Worm (Caenorhabditis elegans): Measurements from ENCODE around the gene gst-27.

The gst-27 gene

ce11 chrII:15183139-15183538, 17.6 kb upstream of the gst-27 start, which contains the start of gene gst-34:
Gene gst-34 (minus strand): TSS chrII:15183239.
- TF ChIP-seq nhr-85 (tag), result peak; percentile 30
- TF ChIP-seq C34B4.2 (tag; optimal IDR thresholded peaks at IDR 0.05), result no peak
- TF ChIP-seq alr-1 (tag; optimal IDR thresholded peaks at IDR 0.05; ENCODE audit: borderline replicate concordance), result no peak
- peak; percentile 2 for TF ChIP-seq blmp-1 (tag; optimal IDR thresholded peaks at IDR 0.05)
- no peak for TF ChIP-seq nhr-237 (tag; optimal IDR thresholded peaks at IDR 0.05)

ce11 chrII:15178494-15178893, 13.0 kb upstream of the gst-27 start, which contains the start of gene gst-32:
Gene gst-32 (minus strand): TSS chrII:15178594.
- TF ChIP-seq lin-14 (GFP tag; optimal IDR thresholded peaks at IDR 0.05) (no peak), unc-98 (GFP tag; IDR thresholded peaks at IDR 0.05) (no peak), nhr-85 (tag) (peak; percentile 22), elt-2 (tag; optimal IDR thresholded peaks at IDR 0.05) (no peak)

- TF ChIP-seq ceh-63 (GFP tag; optimal IDR thresholded peaks at IDR 0.05), result no peak
- TF ChIP-seq egl-13 (tag; optimal IDR thresholded peaks at IDR 0.05), result no peak
- no peak for TF ChIP-seq lin-15B (tag; optimal IDR thresholded peaks at IDR 0.05)
- no peak for TF ChIP-seq sup-37 (GFP tag; optimal IDR thresholded peaks at IDR 0.05)
- no peak for TF ChIP-seq hpl-2 (GFP tag; optimal IDR thresholded peaks at IDR 0.05)
- TF ChIP-seq fkh-10 (GFP tag; optimal IDR thresholded peaks at IDR 0.05), result no peak
- TF ChIP-seq mep-1 (tag; optimal IDR thresholded peaks at IDR 0.05), result no peak
- TF ChIP-seq ztf-4 (tag; optimal IDR thresholded peaks at IDR 0.05), result no peak
- TF ChIP-seq ces-1 (GFP tag; optimal IDR thresholded peaks at IDR 0.05), result no peak
- no peak for TF ChIP-seq nhr-90 (tag; optimal IDR thresholded peaks at IDR 0.05; ENCODE audit: poor library complexity)
- TF ChIP-seq nhr-12 (tag; optimal IDR thresholded peaks at IDR 0.05), result no peak
- TF ChIP-seq unc-130 (tag; optimal IDR thresholded peaks at IDR 0.05), result no peak
- TF ChIP-seq unc-30 (tag; optimal IDR thresholded peaks at IDR 0.05), result no peak
- TF ChIP-seq hlh-4 (tag; optimal IDR thresholded peaks at IDR 0.05), result no peak
- no peak for TF ChIP-seq fkh-8 (tag; optimal IDR thresholded peaks at IDR 0.05)
- TF ChIP-seq hlh-17 (GFP tag; optimal IDR thresholded peaks at IDR 0.05; ENCODE audit: borderline replicate concordance), result no peak
- TF ChIP-seq lin-13 (GFP tag; optimal IDR thresholded peaks at IDR 0.05), result no peak
- no peak for TF ChIP-seq Y116A8C.19 (tag; optimal IDR thresholded peaks at IDR 0.05; ENCODE audit: borderline replicate concordance)
- TF ChIP-seq nhr-19 (GFP tag; conservative IDR thresholded peaks at IDR 0.05), result no peak
- no peak for TF ChIP-seq efl-1 (optimal IDR thresholded peaks at IDR 0.05)
- no peak for TF ChIP-seq efl-1 (GFP tag; optimal IDR thresholded peaks at IDR 0.05 in 1 of 2)
Measured at ce11 chrII:15175643-15176042, 10.1 kb upstream of the gst-27 start, which contains the start of gene Y53F4B.36. Gene Y53F4B.36 (plus strand): TSS chrII:15175943.

ce11 chrII:15174915-15175548, 9.5 kb upstream of the gst-27 start, which contains the start of gene gst-31:
Gene gst-31 (minus strand): TSS chrII:15174965.
- TF ChIP-seq lsy-2 (tag; optimal IDR thresholded peaks at IDR 0.05) (peak in 1 of 2 experiments; percentile 16), snu-23 (GFP tag; optimal IDR thresholded peaks at IDR 0.05) (peak; percentile 28), ceh-63 (GFP tag; optimal IDR thresholded peaks at IDR 0.05) (no peak), fkh-8 (tag; optimal IDR thresholded peaks at IDR 0.05) (peak; percentile 81), skn-1 (tag; optimal IDR thresholded peaks at IDR 0.05) (peak; percentile 88), ces-1 (GFP tag; optimal IDR thresholded peaks at IDR 0.05) (no peak), blmp-1 (tag; optimal IDR thresholded peaks at IDR 0.05) (peak; percentile 50), lin-14 (GFP tag; optimal IDR thresholded peaks at IDR 0.05) (peak; percentile 61)

ce11 chrII:15173174-15173573, 7.6 kb upstream of the gst-27 start:
- no peak for TF ChIP-seq vab-15 (tag; optimal IDR thresholded peaks at IDR 0.05)
- no peak for TF ChIP-seq efl-3 (GFP tag; optimal IDR thresholded peaks at IDR 0.05)
- TF ChIP-seq lin-13 (GFP tag; optimal IDR thresholded peaks at IDR 0.05), result no peak
- TF ChIP-seq nhr-77 (tag; optimal IDR thresholded peaks at IDR 0.05), result peak; percentile 27
- no peak for TF ChIP-seq lin-39 (tag; optimal IDR thresholded peaks at IDR 0.05)
- TF ChIP-seq nhr-19 (GFP tag; conservative IDR thresholded peaks at IDR 0.05), result no peak
- TF ChIP-seq unc-130 (tag; optimal IDR thresholded peaks at IDR 0.05), result no peak
- TF ChIP-seq nhr-20 (tag; optimal IDR thresholded peaks at IDR 0.05), result no peak
- TF ChIP-seq snu-23 (GFP tag; optimal IDR thresholded peaks at IDR 0.05), result peak; percentile 40
- TF ChIP-seq ztf-4 (tag; optimal IDR thresholded peaks at IDR 0.05), result no peak
- TF ChIP-seq nhr-11 (tag; optimal IDR thresholded peaks at IDR 0.05), result no peak
- no peak for TF ChIP-seq ceh-90 (tag; optimal IDR thresholded peaks at IDR 0.05)
- TF ChIP-seq efl-1 (optimal IDR thresholded peaks at IDR 0.05), result peak; percentile 34 to 54
- TF ChIP-seq efl-1 (GFP tag; optimal IDR thresholded peaks at IDR 0.05 in 1 of 2), result peak; percentile 30 to 92
- no peak for TF ChIP-seq fos-1 (tag; optimal IDR thresholded peaks at IDR 0.05)
- TF ChIP-seq hlh-4 (tag; optimal IDR thresholded peaks at IDR 0.05), result no peak
- no peak for TF ChIP-seq mab-9 (GFP tag; IDR thresholded peaks at IDR 0.05)
- no peak for TF ChIP-seq C04F5.9 (tag; optimal IDR thresholded peaks at IDR 0.05)
- TF ChIP-seq fkh-4 (tag; optimal IDR thresholded peaks at IDR 0.05; ENCODE audit: borderline replicate concordance), result no peak
- peak in 2 of 3 experiments; percentile 17 to 27 for TF ChIP-seq dpl-1 (GFP tag; optimal IDR thresholded peaks at IDR 0.05)
- TF ChIP-seq nhr-85 (tag), result no peak
